Fruit fly (Drosophila melanogaster): ENCODE measurements around the gene CG13067.

CG13067 gene

DNA sequence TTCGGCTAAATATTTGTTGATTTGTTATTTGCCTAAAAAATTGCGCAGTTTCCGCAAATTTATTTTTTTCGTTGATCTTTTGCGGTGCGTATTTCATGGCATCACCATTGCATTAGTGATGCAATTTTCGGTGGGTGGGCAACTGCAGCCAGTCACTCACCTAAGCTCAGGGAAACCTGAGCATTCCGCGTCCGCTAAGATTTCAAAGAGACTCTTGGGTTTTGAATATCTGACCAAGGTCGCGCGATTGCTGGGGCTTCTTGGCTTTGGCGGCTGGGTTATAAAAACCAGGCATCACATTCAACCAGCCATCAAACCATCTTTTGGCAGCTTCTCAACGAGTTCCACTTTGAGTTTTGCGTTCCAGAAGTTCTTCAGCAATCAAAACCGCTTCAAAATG, 8.6 kb upstream of the CG13067 start, which contains the start of gene CG13071:
Gene CG13071 (plus strand): TSS at position 301 of the 400 bp plus-strand sequence.
- TF ChIP-seq Myc (optimal IDR thresholded peaks at IDR 0.05): no peak
- TF ChIP-seq h (optimal IDR thresholded peaks at IDR 0.05): no peak
- TF ChIP-seq insv (optimal IDR thresholded peaks at IDR 0.05): no peak
- no peak for TF ChIP-seq psq (optimal IDR thresholded peaks at IDR 0.05)
- TF ChIP-seq ttk (optimal IDR thresholded peaks at IDR 0.05): no peak
- TF ChIP-seq Sin3A (optimal IDR thresholded peaks at IDR 0.05): no peak

DNA sequence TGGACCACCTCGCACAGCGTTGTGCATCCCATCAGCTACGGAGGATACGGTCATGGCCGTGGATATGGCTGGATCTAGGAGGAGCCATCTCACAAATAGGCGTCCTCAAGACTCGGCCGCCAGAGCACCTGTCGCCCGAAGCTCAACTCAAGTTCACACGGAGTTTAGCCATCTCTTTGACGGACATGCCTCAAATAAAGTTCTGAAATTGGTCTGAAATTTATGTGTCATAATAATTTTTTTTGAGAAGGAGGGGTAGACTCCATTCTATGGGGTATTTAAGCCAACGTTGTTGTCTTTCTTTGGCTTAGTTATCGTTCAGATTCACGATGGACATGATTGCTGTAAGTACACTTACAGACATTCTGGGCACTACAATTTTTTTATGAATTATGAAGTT, 8.0 kb upstream of the CG13067 start, which contains the start of gene CG13070:
Gene CG13070 (plus strand): TSS at position 301 of the 400 bp plus-strand sequence.
- TF ChIP-seq Myc (optimal IDR thresholded peaks at IDR 0.05) (no peak), insv (optimal IDR thresholded peaks at IDR 0.05) (no peak), ttk (optimal IDR thresholded peaks at IDR 0.05) (no peak), Sin3A (optimal IDR thresholded peaks at IDR 0.05) (no peak), h (optimal IDR thresholded peaks at IDR 0.05) (no peak), psq (optimal IDR thresholded peaks at IDR 0.05) (no peak)

dm6 chr3L:16265000-16265399, 6.1 kb upstream of the CG13067 start, which contains the start of the genes CG13051 and CG13069:
Gene CG13051 (minus strand): TSS chr3L:16265100.
Gene CG13069 (plus strand): TSS chr3L:16265385.
- no peak for TF ChIP-seq Sin3A (optimal IDR thresholded peaks at IDR 0.05)

DNA sequence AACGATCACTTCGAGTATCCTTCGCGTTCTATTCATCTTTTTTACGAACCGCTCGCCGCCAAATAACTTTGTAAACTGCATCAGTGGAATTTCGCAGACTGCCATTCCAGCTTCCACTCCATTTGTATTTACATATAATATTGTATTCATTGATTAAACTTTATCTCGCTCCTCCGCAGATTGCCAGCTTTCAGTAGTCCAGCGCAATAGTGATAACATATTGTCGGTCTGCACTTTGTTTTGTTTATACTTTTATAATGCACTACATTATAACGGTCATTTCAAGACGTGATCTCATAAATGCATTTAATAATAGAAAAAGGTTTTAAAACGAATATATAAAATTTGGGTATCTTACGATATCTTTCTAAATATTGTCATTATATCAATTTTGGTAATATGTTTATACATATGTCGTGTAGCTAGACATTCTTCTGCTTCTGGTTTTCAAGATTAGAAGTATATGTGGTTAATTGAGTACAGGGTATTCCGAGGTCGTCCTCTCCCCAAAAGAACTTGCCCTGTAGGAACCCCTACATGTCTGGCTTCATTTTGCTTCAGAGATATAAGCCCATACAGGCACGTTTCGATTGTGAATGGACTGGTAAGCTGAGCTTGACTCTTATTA, 2.9 kb upstream of the CG13067 start, which contains the start of gene CG4950:
Gene CG4950 (minus strand): TSS at position 51 of the 628 bp plus-strand sequence.
- TF ChIP-seq psq (optimal IDR thresholded peaks at IDR 0.05): no peak
- no peak for TF ChIP-seq Sin3A (optimal IDR thresholded peaks at IDR 0.05)
- no peak for TF ChIP-seq ttk (optimal IDR thresholded peaks at IDR 0.05)
- TF ChIP-seq insv (optimal IDR thresholded peaks at IDR 0.05): no peak
- TF ChIP-seq Myc (optimal IDR thresholded peaks at IDR 0.05): no peak
- no peak for TF ChIP-seq h (optimal IDR thresholded peaks at IDR 0.05)

dm6 chr3L:16269092-16269491, 2.0 kb upstream of the CG13067 start, which contains the start of gene CG13068:
Gene CG13068 (plus strand): TSS chr3L:16269392.
- TF ChIP-seq Myc (optimal IDR thresholded peaks at IDR 0.05) (no peak), ttk (optimal IDR thresholded peaks at IDR 0.05) (no peak), Sin3A (optimal IDR thresholded peaks at IDR 0.05) (no peak), insv (optimal IDR thresholded peaks at IDR 0.05) (no peak), h (optimal IDR thresholded peaks at IDR 0.05) (no peak), psq (optimal IDR thresholded peaks at IDR 0.05) (no peak)

DNA sequence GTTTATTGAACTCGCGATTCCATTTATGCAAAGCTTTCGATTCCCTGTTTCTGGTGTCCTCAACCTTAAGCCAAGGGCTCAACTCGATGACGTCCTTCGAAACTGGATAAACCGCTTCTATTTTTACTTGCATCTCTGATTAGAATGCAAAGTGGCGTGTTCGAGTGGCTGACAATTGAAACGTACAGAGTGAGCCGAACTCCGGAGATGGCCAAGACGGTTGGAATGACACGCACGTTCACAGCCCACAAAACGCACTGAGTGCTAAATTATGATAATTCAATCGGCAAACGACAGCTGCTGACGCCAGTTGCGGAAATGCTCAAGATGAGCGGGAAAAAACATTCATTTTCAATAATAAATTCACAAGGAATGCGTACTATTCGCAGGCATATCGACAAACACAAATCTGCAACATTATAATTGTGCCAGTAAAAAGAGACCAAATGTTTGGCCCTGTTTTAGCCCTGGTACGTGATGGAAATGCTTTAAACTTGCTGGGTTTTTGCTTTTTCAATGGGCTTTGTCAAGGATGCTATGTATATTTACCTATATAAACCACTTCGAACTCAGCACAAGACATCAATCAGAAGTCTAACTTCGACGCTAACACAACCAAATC, 1.4 kb downstream of the CG13067 start, which contains the start of gene CG13066:
Gene CG13066 (plus strand): TSS at position 572 of the 622 bp plus-strand sequence.
- TF ChIP-seq insv (optimal IDR thresholded peaks at IDR 0.05) (no peak), ttk (optimal IDR thresholded peaks at IDR 0.05) (no peak), psq (optimal IDR thresholded peaks at IDR 0.05) (no peak), Sin3A (optimal IDR thresholded peaks at IDR 0.05) (no peak), h (optimal IDR thresholded peaks at IDR 0.05) (no peak), Myc (optimal IDR thresholded peaks at IDR 0.05) (no peak)

DNA sequence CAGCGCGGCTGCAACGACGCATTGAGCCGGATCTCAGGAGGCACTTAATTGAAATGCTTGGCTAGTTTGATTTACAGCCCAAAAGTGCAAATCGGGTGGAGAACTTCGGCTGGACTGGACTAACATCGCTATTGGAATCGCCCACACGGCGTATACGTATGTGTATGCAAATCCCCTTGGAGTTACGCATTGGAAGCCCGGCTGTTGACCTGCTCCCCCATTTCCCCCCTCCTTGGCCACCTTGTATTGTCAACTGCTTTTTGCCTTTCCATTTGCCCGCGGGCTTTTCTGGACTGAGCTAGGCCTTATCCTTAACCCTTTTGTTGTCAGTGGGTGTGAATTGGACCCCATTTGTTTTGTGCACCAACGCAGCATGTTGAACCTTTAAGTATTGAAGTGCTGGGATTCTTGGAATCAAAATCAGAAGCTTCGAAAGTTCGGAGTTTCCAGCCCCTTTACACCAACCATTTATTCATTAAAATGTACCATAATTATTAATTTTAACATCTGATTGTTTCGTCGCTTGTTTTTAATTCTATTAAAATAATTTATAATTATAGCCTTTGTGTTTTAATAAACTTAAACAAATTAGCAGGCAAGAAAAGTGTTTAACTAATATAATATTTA, 4.4 kb downstream of the CG13067 start:
- TF ChIP-seq h (optimal IDR thresholded peaks at IDR 0.05) (no peak), psq (optimal IDR thresholded peaks at IDR 0.05) (no peak), Myc (optimal IDR thresholded peaks at IDR 0.05) (no peak), insv (optimal IDR thresholded peaks at IDR 0.05) (no peak), ttk (optimal IDR thresholded peaks at IDR 0.05) (no peak), Sin3A (optimal IDR thresholded peaks at IDR 0.05) (no peak)

DNA sequence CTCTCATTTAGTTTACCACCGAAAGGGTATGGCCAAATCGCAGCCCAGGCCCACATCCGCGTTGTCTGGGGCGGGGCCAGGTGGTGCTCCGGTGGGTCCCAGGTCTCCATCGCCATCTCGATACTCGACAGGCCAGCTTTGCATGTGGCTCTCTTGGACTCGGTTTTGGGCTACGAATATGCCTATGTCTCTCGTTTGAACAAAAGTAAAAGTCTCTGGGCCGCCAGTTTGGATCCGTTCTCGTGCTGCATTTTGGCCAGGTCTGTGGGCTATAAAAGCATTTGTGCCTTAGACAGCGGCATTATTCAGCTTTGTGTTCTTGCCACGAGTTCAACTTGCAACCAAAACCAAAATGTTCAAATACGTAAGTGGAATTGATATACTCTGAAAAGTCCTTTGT, 6.1 kb downstream of the CG13067 start, which contains the start of gene CG13065:
Gene CG13065 (plus strand): TSS at position 301 of the 400 bp plus-strand sequence.
- no peak for TF ChIP-seq h (optimal IDR thresholded peaks at IDR 0.05)
- no peak for TF ChIP-seq Sin3A (optimal IDR thresholded peaks at IDR 0.05)
- no peak for TF ChIP-seq psq (optimal IDR thresholded peaks at IDR 0.05)
- TF ChIP-seq ttk (optimal IDR thresholded peaks at IDR 0.05): no peak
- no peak for TF ChIP-seq Myc (optimal IDR thresholded peaks at IDR 0.05)
- no peak for TF ChIP-seq insv (optimal IDR thresholded peaks at IDR 0.05)

- TF ChIP-seq ttk (optimal IDR thresholded peaks at IDR 0.05): no peak
These were observed 8.1 kb downstream of the CG13067 start, which contains the start of gene CG13050 for dm6 chr3L:16279171-16279570. Gene CG13050 (minus strand): TSS chr3L:16279271.

- TF ChIP-seq h (optimal IDR thresholded peaks at IDR 0.05) (no peak), psq (optimal IDR thresholded peaks at IDR 0.05) (no peak), insv (optimal IDR thresholded peaks at IDR 0.05) (no peak), Sin3A (optimal IDR thresholded peaks at IDR 0.05) (no peak), Myc (optimal IDR thresholded peaks at IDR 0.05) (no peak), ttk (optimal IDR thresholded peaks at IDR 0.05) (no peak)
These were observed 8.9 kb downstream of the CG13067 start, which contains the start of gene CG13064 for dm6 chr3L:16279987-16280454. Gene CG13064 (plus strand): TSS chr3L:16280404.

dm6 chr3L:16281880-16282556, 10.9 kb downstream of the CG13067 start, which contains the start of gene CG13049:
Gene CG13049 (minus strand): TSS chr3L:16281930.
- TF ChIP-seq insv (optimal IDR thresholded peaks at IDR 0.05): no peak
- TF ChIP-seq Myc (optimal IDR thresholded peaks at IDR 0.05): no peak
- no peak for TF ChIP-seq Sin3A (optimal IDR thresholded peaks at IDR 0.05)
- TF ChIP-seq psq (optimal IDR thresholded peaks at IDR 0.05): no peak
- TF ChIP-seq h (optimal IDR thresholded peaks at IDR 0.05): no peak
- TF ChIP-seq ttk (optimal IDR thresholded peaks at IDR 0.05): no peak

All from Kc167 (cell line).